Fruit fly (Drosophila melanogaster) whole organism, embryonic: ENCODE results near the gene mRpL20.
A peak's percentile ranks its signal among the peaks of the same experiment; 100 is the strongest.

Experiments used
- B-H1 ChIP-seq: fragments of 200-800 bp; sonication (Bioruptor generic); IDR thresholded peaks from 3 replicates; pipeline ENCODE4 v1.3.6; 2022; ENCODE audit warnings: missing biosample characterization, missing genetic modification characterization
- CG10147 ChIP-seq: fragments of 200-800 bp; sonication (Bioruptor generic); optimal IDR thresholded peaks from 2 replicates; lab custom pipeline; 2019; ENCODE audit warnings: missing biosample characterization, mild to moderate bottlenecking, missing genetic modification characterization, moderate library complexity
- CG1024 ChIP-seq: fragments of 200-800 bp; sonication (Bioruptor generic); IDR thresholded peaks from 2 replicates; pipeline ENCODE4 v1.3.6; 2022; ENCODE audit warnings: missing biosample characterization, missing genetic modification characterization
- CG10267 ChIP-seq: fragments of 200-800 bp; sonication (Bioruptor generic); optimal IDR thresholded peaks from 2 replicates; lab custom pipeline; 2018; ENCODE audit warnings: missing biosample characterization, mild to moderate bottlenecking, missing genetic modification characterization, moderate library complexity
- CG11504 ChIP-seq: fragments of 200-800 bp; sonication (Bioruptor generic); optimal IDR thresholded peaks from 3 replicates; lab custom pipeline; 2019; ENCODE audit warnings: missing biosample characterization, mild to moderate bottlenecking, missing genetic modification characterization, moderate library complexity
- CG11723 ChIP-seq: fragments of 200-800 bp; sonication (Bioruptor generic); optimal IDR thresholded peaks from 2 replicates; lab custom pipeline; 2017; ENCODE audit warnings: missing biosample characterization, mild to moderate bottlenecking, missing genetic modification characterization
- CG12104 ChIP-seq: fragments of 200-800 bp; sonication (Bioruptor generic); optimal IDR thresholded peaks from 3 replicates; lab custom pipeline; 2016; ENCODE audit warnings: missing biosample characterization, missing genetic modification characterization
- CG15073 ChIP-seq: fragments of 200-800 bp; sonication (Bioruptor generic); optimal IDR thresholded peaks from 2 replicates; lab custom pipeline; 2016; ENCODE audit warnings: missing biosample characterization, missing genetic modification characterization
- CG1529 ChIP-seq: fragments of 200-800 bp; sonication (Bioruptor generic); optimal IDR thresholded peaks from 3 replicates; lab custom pipeline; 2018; ENCODE audit warnings: missing biosample characterization, missing genetic modification characterization
- CG15514 ChIP-seq: fragments of 200-800 bp; sonication (Bioruptor generic); optimal IDR thresholded peaks from 3 replicates; lab custom pipeline; 2017; ENCODE audit warnings: missing biosample characterization, missing genetic modification characterization, mild to moderate bottlenecking, moderate library complexity, missing genetic modification reagents
- CG16779 ChIP-seq: fragments of 200-800 bp; sonication (Bioruptor generic); IDR thresholded peaks from 2 replicates; pipeline ENCODE4 v1.3.6; 2022; ENCODE audit warnings: missing biosample characterization, missing genetic modification characterization
- CG17186 ChIP-seq: fragments of 200-800 bp; sonication (Bioruptor generic); optimal IDR thresholded peaks from 3 replicates; lab custom pipeline; 2017; ENCODE audit warnings: missing biosample characterization, missing genetic modification reagents, missing genetic modification characterization
- CG2116 ChIP-seq: fragments of 200-800 bp; sonication (Bioruptor generic); optimal IDR thresholded peaks from 3 replicates; lab custom pipeline; 2018; ENCODE audit warnings: missing biosample characterization, mild to moderate bottlenecking, missing genetic modification characterization
- CG2120 ChIP-seq: fragments of 200-800 bp; sonication (Bioruptor generic); optimal IDR thresholded peaks from 3 replicates; lab custom pipeline; 2016; ENCODE audit warnings: missing biosample characterization, missing genetic modification characterization
- CG31224 ChIP-seq: fragments of 200-800 bp; sonication (Bioruptor generic); IDR thresholded peaks from 2 replicates; pipeline ENCODE4 v1.3.6; 2022; ENCODE audit warnings: missing biosample characterization, missing genetic modification characterization
- CG3407 ChIP-seq: fragments of 200-800 bp; sonication (Bioruptor generic); optimal IDR thresholded peaks from 2 replicates; lab custom pipeline; 2018; ENCODE audit warnings: missing biosample characterization, mild to moderate bottlenecking, missing genetic modification characterization
- CG3726 ChIP-seq: fragments of 200-800 bp; sonication (Bioruptor generic); IDR thresholded peaks from 3 replicates; pipeline ENCODE4, ENCODE4 v1.3.6; 2022; ENCODE audit warnings: missing biosample characterization, missing genetic modification characterization
- CG3838 ChIP-seq: fragments of 200-800 bp; sonication (Bioruptor generic); optimal IDR thresholded peaks from 3 replicates; lab custom pipeline; 2016; ENCODE audit warnings: missing biosample characterization, missing genetic modification characterization
- CG4282 ChIP-seq: fragments of 200-800 bp; sonication (Bioruptor generic); optimal IDR thresholded peaks from 2 replicates; lab custom pipeline; 2016; ENCODE audit warnings: missing biosample characterization, missing genetic modification characterization
- CG4707 ChIP-seq: fragments of 200-800 bp; sonication (Bioruptor generic); optimal IDR thresholded peaks from 2 replicates; lab custom pipeline; 2018; ENCODE audit warnings: missing biosample characterization, mild to moderate bottlenecking, missing genetic modification characterization, moderate library complexity
- CG7745 ChIP-seq: fragments of 200-800 bp; sonication (Bioruptor generic); optimal IDR thresholded peaks from 2 replicates; lab custom pipeline; 2018; ENCODE audit warnings: missing biosample characterization, mild to moderate bottlenecking, missing genetic modification characterization, moderate library complexity
- CG7928 ChIP-seq: fragments of 200-800 bp; sonication (Bioruptor generic); optimal IDR thresholded peaks from 2 replicates; lab custom pipeline; 2017; ENCODE audit warnings: missing biosample characterization, mild to moderate bottlenecking, missing genetic modification characterization
- Chrac-16 ChIP-seq: fragments of 200-800 bp; sonication (Bioruptor generic); optimal IDR thresholded peaks from 3 replicates; lab custom pipeline; 2016; ENCODE audit warnings: missing biosample characterization, missing genetic modification characterization
- Eip74EF ChIP-seq, 2 experiments: fragments of 200-800 bp in 1 of 2; fragments of >200 bp in 1 of 2; sonication (Bioruptor generic) in 1 of 2; optimal IDR thresholded peaks; 2 replicates each; lab custom pipeline; 2017 to 2019; ENCODE audit warnings: missing biosample characterization in 2 of 2, missing genetic modification characterization in 2 of 2, mild to moderate bottlenecking in 1 of 2, moderate library complexity in 1 of 2
- Ets97D ChIP-seq: fragments of 200-800 bp; sonication (Bioruptor generic); optimal IDR thresholded peaks from 3 replicates; lab custom pipeline; 2016; ENCODE audit warnings: missing biosample characterization, missing genetic modification characterization
- Kr ChIP-seq: fragments of 200-800 bp; sonication (Bioruptor generic); optimal IDR thresholded peaks from 2 replicates; lab custom pipeline; 2017; ENCODE audit warnings: missing biosample characterization, mild to moderate bottlenecking, missing genetic modification characterization
- Mrtf ChIP-seq: fragments of 200-800 bp; sonication (Bioruptor generic); IDR thresholded peaks from 3 replicates; pipeline ENCODE4 v1.3.6; 2022; ENCODE audit warnings: missing biosample characterization, missing genetic modification characterization
- NC2α ChIP-seq: fragments of 200-800 bp; sonication (Bioruptor generic); optimal IDR thresholded peaks from 2 replicates; lab custom pipeline; 2016; ENCODE audit warnings: missing biosample characterization, missing genetic modification characterization
- Oaz ChIP-seq: fragments of 200-800 bp; sonication (Bioruptor generic); IDR thresholded peaks from 2 replicates; pipeline ENCODE4 v1.3.6; 2022; ENCODE audit warnings: missing biosample characterization, missing genetic modification characterization
- Poxn ChIP-seq: fragments of 200-800 bp; sonication (Bioruptor generic); IDR thresholded peaks from 2 replicates; pipeline ENCODE4 v1.3.6; 2022; ENCODE audit warnings: missing biosample characterization, missing genetic modification characterization
- Ravus ChIP-seq: fragments of 200-800 bp; sonication (Bioruptor generic); IDR thresholded peaks from 2 replicates; pipeline ENCODE4 v1.3.6; 2022; ENCODE audit warnings: missing biosample characterization, missing genetic modification characterization
- Scr ChIP-seq: fragments of 200-800 bp; sonication (Bioruptor generic); IDR thresholded peaks from 2 replicates; pipeline ENCODE4 v1.3.6; 2022; ENCODE audit warnings: missing biosample characterization, missing genetic modification characterization; ENCODE audit not compliant: partially characterized antibody
- Sry-β ChIP-seq: fragments of 200-800 bp; sonication (Bioruptor generic); optimal IDR thresholded peaks from 2 replicates; lab custom pipeline; 2018; ENCODE audit warnings: missing biosample characterization, mild to moderate bottlenecking, missing genetic modification characterization, moderate library complexity
- Taf1 ChIP-seq: fragments of 200-800 bp; sonication (Bioruptor generic); IDR thresholded peaks from 2 replicates; pipeline ENCODE4 v1.3.6; 2022; ENCODE audit warnings: missing biosample characterization, missing genetic modification characterization
- Xbp1 ChIP-seq: fragments of 200-800 bp; sonication (Bioruptor generic); optimal IDR thresholded peaks from 3 replicates; lab custom pipeline; 2016; ENCODE audit warnings: missing biosample characterization, mild to moderate bottlenecking, missing genetic modification characterization
- YL-1 ChIP-seq: fragments of 200-800 bp; sonication (Bioruptor generic); optimal IDR thresholded peaks from 3 replicates; lab custom pipeline; 2017; ENCODE audit warnings: missing biosample characterization, mild to moderate bottlenecking, missing genetic modification characterization
- bowl ChIP-seq: fragments of 200-800 bp; sonication (Bioruptor generic); IDR thresholded peaks from 2 replicates; pipeline ENCODE4 v1.3.6; 2022; ENCODE audit warnings: missing biosample characterization, missing genetic modification characterization
- cad ChIP-seq: fragments of >200 bp; optimal IDR thresholded peaks from 2 replicates; lab custom pipeline; 2017; ENCODE audit warnings: missing biosample characterization, missing genetic modification characterization
- cg ChIP-seq: fragments of 200-800 bp; sonication (Bioruptor generic); optimal IDR thresholded peaks from 3 replicates; lab custom pipeline; 2019; ENCODE audit warnings: missing biosample characterization, mild to moderate bottlenecking, missing genetic modification characterization, moderate library complexity
- da ChIP-seq: fragments of 200-800 bp; sonication (Bioruptor generic); optimal IDR thresholded peaks from 2 replicates; lab custom pipeline; 2016; ENCODE audit warnings: missing biosample characterization, missing genetic modification characterization
- danr ChIP-seq: fragments of 200-800 bp; sonication (Bioruptor generic); IDR thresholded peaks from 2 replicates; pipeline ENCODE4 v1.3.6; 2022; ENCODE audit warnings: missing biosample characterization, missing genetic modification characterization
- dmrt11E ChIP-seq: fragments of 200-800 bp; sonication (Bioruptor generic); optimal IDR thresholded peaks from 3 replicates; lab custom pipeline; 2018; ENCODE audit warnings: missing biosample characterization, mild to moderate bottlenecking, missing genetic modification characterization, moderate library complexity
- gfzf ChIP-seq: fragments of 200-800 bp; sonication (Bioruptor generic); optimal IDR thresholded peaks from 2 replicates; lab custom pipeline; 2016; ENCODE audit warnings: missing biosample characterization, mild to moderate bottlenecking, missing genetic modification characterization, moderate library complexity
- lmd ChIP-seq: fragments of 200-800 bp; sonication (Bioruptor generic); IDR thresholded peaks from 2 replicates; pipeline ENCODE4 v1.3.6; 2022; ENCODE audit warnings: missing biosample characterization, missing genetic modification characterization
- p53 ChIP-seq: fragments of 200-800 bp; sonication (Bioruptor generic); optimal IDR thresholded peaks from 2 replicates; lab custom pipeline; 2016; ENCODE audit warnings: missing biosample characterization, missing genetic modification characterization
- peb ChIP-seq: fragments of 200-800 bp; sonication (Bioruptor generic); IDR thresholded peaks from 2 replicates; pipeline ENCODE4 v1.3.6; 2022; ENCODE audit warnings: missing biosample characterization, missing genetic modification characterization
- shn ChIP-seq: fragments of 200-800 bp; sonication (Bioruptor generic); optimal IDR thresholded peaks from 3 replicates; lab custom pipeline; 2016; ENCODE audit warnings: missing biosample characterization, missing genetic modification characterization
- so ChIP-seq: fragments of 200-800 bp; sonication (Bioruptor generic); IDR thresholded peaks from 3 replicates; pipeline ENCODE4 v1.3.6; 2022; ENCODE audit warnings: missing biosample characterization, missing genetic modification characterization
- ssp ChIP-seq: fragments of 200-800 bp; sonication (Bioruptor generic); IDR thresholded peaks from 2 replicates; pipeline ENCODE4 v1.3.6; 2022; ENCODE audit warnings: missing biosample characterization, missing genetic modification characterization
- tap ChIP-seq: fragments of 200-800 bp; optimal IDR thresholded peaks from 3 replicates; lab custom pipeline; 2019; ENCODE audit warnings: missing biosample characterization, mild to moderate bottlenecking, missing genetic modification characterization, moderate library complexity

The mRpL20 gene

dm6 chr3L:13036706-13037457 lies 19.2 kb upstream of the mRpL20 start, which contains the start of gene Srrm1 (continued):
- peak; percentile 32 for TF ChIP-seq gfzf (GFP tag; lab: Kevin White, UChicago)
- no peak for TF ChIP-seq CG10147 (GFP tag; lab: Kevin White, UChicago)
- TF ChIP-seq ssp (GFP tag; lab: Robert Waterston, UW) = no peak
- TF ChIP-seq YL-1 (GFP tag; lab: Kevin White, UChicago) = peak; percentile 86
- TF ChIP-seq CG10267 = peak; percentile 53
- peak; percentile 46 for TF ChIP-seq CG4282 (GFP tag; lab: Kevin White, UChicago)
- no peak for TF ChIP-seq CG3407
- no peak for TF ChIP-seq Ravus (GFP tag; lab: Robert Waterston, UW)
- TF ChIP-seq CG3726 = no peak
- TF ChIP-seq Kr (GFP tag; lab: Kevin White, UChicago) = no peak
- TF ChIP-seq CG17186 (GFP tag; lab: Kevin White, UChicago) = peak; percentile 85
- TF ChIP-seq peb = no peak
- TF ChIP-seq p53 (GFP tag; lab: Kevin White, UChicago) = peak; percentile 47
- no peak for TF ChIP-seq CG1529 (GFP tag; lab: Kevin White, UChicago)
- TF ChIP-seq so (GFP tag; lab: Robert Waterston, UW) = 0 out of 3 replicates have a peak, but pooled peaks have one; percentile 64
- TF ChIP-seq Eip74EF (GFP tag; optimal IDR thresholded peaks at IDR 0.05; lab: Kevin White, UChicago) = no peak
- TF ChIP-seq bowl (GFP tag; lab: Robert Waterston, UW) = no peak
- no peak for TF ChIP-seq Poxn
- TF ChIP-seq CG7928 = peak; percentile 3
- TF ChIP-seq cg = peak; percentile 90
- no peak for TF ChIP-seq CG15073
- peak; percentile 17 for TF ChIP-seq Chrac-16 (GFP tag; lab: Kevin White, UChicago)
- TF ChIP-seq CG15514 = peak; percentile 60
- no peak for TF ChIP-seq CG12104
- no peak for TF ChIP-seq CG16779
- TF ChIP-seq Mrtf = no peak
- TF ChIP-seq Xbp1 (GFP tag; lab: Kevin White, UChicago) = peak; percentile 53
- peak; percentile 75 for TF ChIP-seq Ets97D (GFP tag; lab: Kevin White, UChicago)
- no peak for TF ChIP-seq tap
- TF ChIP-seq CG11723 (GFP tag; lab: Kevin White, UChicago) = no peak
- no peak for TF ChIP-seq CG31224
- peak; percentile 71 for TF ChIP-seq cad
- TF ChIP-seq lmd (GFP tag; lab: Robert Waterston, UW) = no peak; the same call in 1 of the 2 replicates
- TF ChIP-seq CG1024 = no peak
- TF ChIP-seq CG4707 (GFP tag; lab: Kevin White, UChicago) = no peak
- no peak for TF ChIP-seq Oaz (GFP tag; lab: Robert Waterston, UW)
- TF ChIP-seq CG3838 (GFP tag; lab: Kevin White, UChicago) = no peak
- TF ChIP-seq shn (GFP tag; lab: Kevin White, UChicago) = peak; percentile 45
- TF ChIP-seq CG2120 = peak; percentile 61
- no peak for TF ChIP-seq NC2α (GFP tag; lab: Kevin White, UChicago)
- peak; percentile 85 for TF ChIP-seq CG2116
- TF ChIP-seq CG11504 (tag; lab: Kevin White, UChicago) = peak; percentile 20
- no peak for TF ChIP-seq da (GFP tag; lab: Kevin White, UChicago)
- TF ChIP-seq CG7745 (tag; lab: Kevin White, UChicago) = no peak
- peak; percentile 58 for TF ChIP-seq Sry-β (GFP tag; lab: Kevin White, UChicago)
- no peak for TF ChIP-seq Taf1
- TF ChIP-seq dmrt11E = no peak
- no peak for TF ChIP-seq danr
- peak; percentile 88 for TF ChIP-seq Scr
- TF ChIP-seq B-H1 (GFP tag; lab: Robert Waterston, UW) = 0 out of 3 replicates have a peak, but pooled peaks have one; percentile 23
